Worm (Caenorhabditis elegans): Measurements from ENCODE around the gene gfm-1.
"Not testable (repeated sequence)": the region's sequence is repeated elsewhere in the genome, so short reads cannot be mapped to it uniquely, and the experiment has no call there.

- not testable (repeated sequence) for TF ChIP-seq nhr-42 (GFP tag; IDR thresholded peaks at IDR 0.05); nhr-76 (tag; optimal IDR thresholded peaks at IDR 0.05); fos-1 (tag; optimal IDR thresholded peaks at IDR 0.05); pha-4 (GFP tag; IDR thresholded peaks at IDR 0.05); pha-4 (tag; optimal IDR thresholded peaks at IDR 0.05); aly-2 (tag; optimal IDR thresholded peaks at IDR 0.05); lin-15B (tag; optimal IDR thresholded peaks at IDR 0.05); lir-3 (tag; optimal IDR thresholded peaks at IDR 0.05); mep-1 (tag; optimal IDR thresholded peaks at IDR 0.05); cey-2 (tag; optimal IDR thresholded peaks at IDR 0.05; ENCODE audit: borderline replicate concordance, insufficient read depth)
Observed at ce11 chrII:13082403-13082802, 34.9 kb upstream of the gfm-1 start, which contains the start of gene Y81G3A.6.

Data from whole organism, L4 larva.